Fruit fly (Drosophila melanogaster): Measurements from ENCODE around the gene Pten.

- no peak for TF ChIP-seq CG8478 (optimal IDR thresholded peaks at IDR 0.05)
- TF ChIP-seq psq (optimal IDR thresholded peaks at IDR 0.05), result no peak
- no peak for TF ChIP-seq pan (optimal IDR thresholded peaks at IDR 0.05)
- TF ChIP-seq Dll (optimal IDR thresholded peaks at IDR 0.05), result no peak
- no peak for TF ChIP-seq usp (GFP tag; optimal IDR thresholded peaks at IDR 0.05)
- no peak for TF ChIP-seq EcR (GFP tag; optimal IDR thresholded peaks at IDR 0.05)
Observed at dm6 chr2L:10305538-10306147, 44.8 kb upstream of the Pten start.
